Worm (Caenorhabditis elegans) whole organism, L3 larva: ENCODE data around the gene aptf-4.
A peak's percentile ranks its signal among the peaks of the same experiment; 100 is the strongest.

Experiments used
- R02D3.7 ChIP-seq: fragments of 150-350 bp; optimal IDR thresholded peaks from 2 replicates; lab custom pipeline; 2014; ENCODE audit warnings: missing biosample characterization, missing genetic modification characterization
- ZK546.5 ChIP-seq: sonication (generic microtip); optimal IDR thresholded peaks from 2 replicates; lab custom pipeline; 2017; ENCODE audit warnings: missing biosample characterization, missing genetic modification characterization
- ama-1 ChIP-seq: fragments of 150-350 bp; optimal IDR thresholded peaks from 2 replicates; lab custom pipeline; 2018
- ceh-16 ChIP-seq: sonication (generic microtip); optimal IDR thresholded peaks from 2 replicates; lab custom pipeline; 2017; ENCODE audit warnings: missing biosample characterization, missing genetic modification characterization
- ceh-28 ChIP-seq: fragments of 150-350 bp; optimal IDR thresholded peaks from 2 replicates; lab custom pipeline; 2014; ENCODE audit warnings: missing biosample characterization, missing genetic modification reagents, missing genetic modification characterization
- ceh-82 ChIP-seq: fragments of 150-350 bp; optimal IDR thresholded peaks from 2 replicates; lab custom pipeline; 2014; ENCODE audit warnings: missing biosample characterization, missing genetic modification characterization
- ceh-9 ChIP-seq: sonication (generic microtip); optimal IDR thresholded peaks from 2 replicates; lab custom pipeline; 2018; ENCODE audit warnings: missing biosample characterization, missing genetic modification characterization
- egl-27 ChIP-seq: sonication (generic microtip); optimal IDR thresholded peaks from 4 replicates; lab custom pipeline; 2017; ENCODE audit warnings: missing biosample characterization, missing genetic modification reagents, missing genetic modification characterization
- egl-5 ChIP-seq: fragments of 150-350 bp; optimal IDR thresholded peaks from 2 replicates; lab custom pipeline; 2017; ENCODE audit warnings: missing biosample characterization, missing genetic modification reagents, missing genetic modification characterization, inconsistent platforms
- elt-2 ChIP-seq: sonication (generic microtip); optimal IDR thresholded peaks from 2 replicates; lab custom pipeline; 2016; ENCODE audit warnings: missing genetic modification reagents, mild to moderate bottlenecking, missing genetic modification characterization, missing compliant biosample characterization
- eor-1 ChIP-seq, 2 experiments: fragments of 150-350 bp; optimal IDR thresholded peaks; 2 replicates each; lab custom pipeline; 2014 to 2018; ENCODE audit warnings: missing biosample characterization in 2 of 2, missing genetic modification characterization in 2 of 2
- fkh-10 ChIP-seq: sonication (generic microtip); optimal IDR thresholded peaks from 2 replicates; lab custom pipeline; 2017; ENCODE audit warnings: missing biosample characterization, missing genetic modification reagents, missing genetic modification characterization
- jun-1 ChIP-seq: fragments of 150-350 bp; optimal IDR thresholded peaks from 2 replicates; lab custom pipeline; 2014; ENCODE audit warnings: missing biosample characterization, missing genetic modification reagents, missing genetic modification characterization
- lin-15B ChIP-seq: fragments of 150-350 bp; optimal IDR thresholded peaks from 2 replicates; lab custom pipeline; 2014; ENCODE audit warnings: missing biosample characterization, missing genetic modification characterization
- lin-39 ChIP-seq: fragments of 150-350 bp; optimal IDR thresholded peaks from 2 replicates; lab custom pipeline; 2018; ENCODE audit warnings: missing biosample characterization, missing genetic modification reagents, missing genetic modification characterization
- mml-1 ChIP-seq: fragments of 150-350 bp; sonication (generic microtip); optimal IDR thresholded peaks from 3 replicates; lab custom pipeline; 2014; ENCODE audit warnings: missing biosample characterization, missing genetic modification characterization
- nfya-1 ChIP-seq: sonication (generic microtip); optimal IDR thresholded peaks from 2 replicates; lab custom pipeline; 2017; ENCODE audit warnings: missing genetic modification characterization, mild to moderate bottlenecking, missing compliant biosample characterization, antibody characterized with exemption, moderate library complexity; ENCODE audit not compliant: insufficient read depth
- nhr-11 ChIP-seq: fragments of 150-350 bp; optimal IDR thresholded peaks from 2 replicates; lab custom pipeline; 2014; ENCODE audit warnings: missing biosample characterization, missing genetic modification characterization
- nhr-12 ChIP-seq: fragments of 150-350 bp; optimal IDR thresholded peaks from 2 replicates; lab custom pipeline; 2014; ENCODE audit warnings: missing biosample characterization, missing genetic modification characterization
- nhr-237 ChIP-seq: fragments of 150-350 bp; optimal IDR thresholded peaks from 2 replicates; lab custom pipeline; 2014; ENCODE audit warnings: missing biosample characterization, missing genetic modification characterization
- nhr-25 ChIP-seq: sonication (generic microtip); optimal IDR thresholded peaks from 2 replicates; lab custom pipeline; 2017; ENCODE audit warnings: missing biosample characterization, missing genetic modification characterization
- nhr-28 ChIP-seq: fragments of 150-350 bp; optimal IDR thresholded peaks from 2 replicates; lab custom pipeline; 2014; ENCODE audit warnings: missing biosample characterization, missing genetic modification characterization
- nhr-43 ChIP-seq: sonication (generic microtip); optimal IDR thresholded peaks from 2 replicates; lab custom pipeline; 2016; ENCODE audit warnings: mild to moderate bottlenecking, missing genetic modification characterization, missing compliant biosample characterization; ENCODE audit not compliant: poor library complexity, severe bottlenecking
- nhr-67 ChIP-seq: fragments of 150-350 bp; optimal IDR thresholded peaks from 2 replicates; lab custom pipeline; 2014; ENCODE audit warnings: missing biosample characterization, missing genetic modification characterization
- nhr-77 ChIP-seq: fragments of 150-350 bp; optimal IDR thresholded peaks from 2 replicates; lab custom pipeline; 2014; ENCODE audit warnings: missing biosample characterization, missing genetic modification characterization
- pha-4 ChIP-seq: fragments of 150-350 bp; optimal IDR thresholded peaks from 2 replicates; lab custom pipeline; 2014; ENCODE audit warnings: missing biosample characterization, missing genetic modification reagents, missing genetic modification characterization
- pqm-1 ChIP-seq: fragments of 150-350 bp; optimal IDR thresholded peaks from 2 replicates; lab custom pipeline; 2017; ENCODE audit warnings: missing biosample characterization, missing genetic modification characterization, inconsistent platforms
- sea-2 ChIP-seq: fragments of 150-350 bp; sonication (generic microtip); optimal IDR thresholded peaks from 4 replicates; lab custom pipeline; 2014; ENCODE audit warnings: missing biosample characterization, missing genetic modification reagents, missing genetic modification characterization
- skn-1 ChIP-seq: fragments of 150-350 bp; optimal IDR thresholded peaks from 2 replicates; lab custom pipeline; 2014; ENCODE audit warnings: missing biosample characterization, missing genetic modification characterization
- snpc-4 ChIP-seq: fragments of 150-350 bp; optimal IDR thresholded peaks from 2 replicates; lab custom pipeline; 2014; ENCODE audit warnings: missing biosample characterization, missing genetic modification characterization
- tbx-2 ChIP-seq: sonication (generic microtip); optimal IDR thresholded peaks from 2 replicates; lab custom pipeline; 2016; ENCODE audit warnings: mild to moderate bottlenecking, missing genetic modification characterization, missing compliant biosample characterization
- unc-39 ChIP-seq: sonication (generic microtip); optimal IDR thresholded peaks from 4 replicates; lab custom pipeline; 2017; ENCODE audit warnings: missing biosample characterization, missing genetic modification characterization
- unc-62 ChIP-seq: fragments of 150-350 bp; sonication (generic microtip); optimal IDR thresholded peaks from 4 replicates; lab custom pipeline; 2014; ENCODE audit warnings: missing biosample characterization, missing genetic modification reagents, missing genetic modification characterization

aptf-4 gene

ce11 chrII:8570977-8571376, 19.8 kb upstream of the aptf-4 start, which contains the start of gene bcs-1:
Gene bcs-1, plus strand, starts transcription at chrII:8571085.
- TF ChIP-seq skn-1 (tag; lab: Kevin White, UChicago) (no peak), pqm-1 (tag; lab: Kevin White, UChicago) (no peak), nhr-77 (tag; lab: Kevin White, UChicago) (no peak), sea-2 (GFP tag; lab: Kevin White, UChicago) (no peak), ama-1 (lab: Kevin White, UChicago) (no peak), nfya-1 (tag; lab: Kevin White, UChicago) (no peak), pha-4 (tag; lab: Kevin White, UChicago) (no peak)

DNA sequence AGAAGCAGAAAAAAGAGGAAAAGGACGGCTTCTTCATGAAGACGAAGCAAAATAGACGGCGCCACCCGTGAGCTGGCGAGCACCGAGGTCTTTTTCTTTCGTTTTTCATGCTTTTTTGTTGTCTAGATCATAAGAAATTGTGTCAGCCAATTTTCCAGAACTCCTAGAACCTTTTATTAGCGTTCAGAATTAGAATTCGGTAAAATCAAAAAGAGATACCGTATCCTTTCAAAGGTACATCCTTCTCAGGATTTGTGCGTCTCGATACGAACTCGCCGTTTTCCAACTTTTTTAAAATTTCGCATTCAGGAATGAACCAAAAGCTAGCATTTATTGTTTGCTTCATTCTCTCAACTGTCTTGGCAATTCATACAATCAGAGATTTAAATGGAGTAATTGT, 17.7 kb upstream of the aptf-4 start, which contains the start of gene F54C9.7:
Gene F54C9.7, plus strand, starts transcription at position 301 of the 400 bp plus-strand sequence.
- TF ChIP-seq nhr-25 (tag; lab: Kevin White, UChicago), result no peak
- TF ChIP-seq nhr-237, result no peak
- TF ChIP-seq nhr-67 (tag; lab: Kevin White, UChicago), result no peak
- no peak for TF ChIP-seq elt-2 (tag; lab: Kevin White, UChicago)
- no peak for TF ChIP-seq unc-39 (tag; lab: Kevin White, UChicago)
- no peak for TF ChIP-seq nhr-11 (tag; lab: Kevin White, UChicago)
- TF ChIP-seq pqm-1 (tag; lab: Kevin White, UChicago), result no peak
- TF ChIP-seq skn-1 (tag; lab: Kevin White, UChicago), result no peak
- no peak for TF ChIP-seq mml-1
- no peak for TF ChIP-seq nhr-43 (tag; lab: Kevin White, UChicago)
- TF ChIP-seq unc-62 (GFP tag; lab: Kevin White, UChicago), result no peak
- TF ChIP-seq ceh-9, result no peak
- no peak for TF ChIP-seq ceh-82 (tag; lab: Kevin White, UChicago)
- no peak for TF ChIP-seq nhr-12 (tag; lab: Kevin White, UChicago)

DNA sequence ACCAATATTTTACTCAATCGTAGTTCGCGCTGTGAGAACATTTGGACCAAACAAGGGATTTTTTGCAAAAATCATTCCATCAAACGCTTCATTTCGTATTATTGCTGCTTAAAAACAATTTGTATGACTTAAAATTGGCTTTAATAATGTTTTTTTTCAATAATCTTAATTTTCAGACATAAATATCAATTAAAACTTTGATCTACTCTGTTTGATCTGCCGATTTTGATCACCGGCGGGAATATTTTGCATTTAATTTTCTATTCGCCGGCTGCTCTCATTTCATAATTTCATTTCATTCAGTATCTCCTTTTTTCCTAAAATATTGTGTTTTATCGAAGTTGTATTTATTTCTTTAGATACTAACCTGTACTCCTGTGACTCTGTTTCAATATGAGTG, 15.6 kb upstream of the aptf-4 start, which contains the start of gene puf-5:
Gene puf-5, plus strand, starts transcription at position 358 of the 400 bp plus-strand sequence.
- TF ChIP-seq ceh-28 (tag; lab: Kevin White, UChicago) (no peak), snpc-4 (tag; lab: Kevin White, UChicago) (no peak), lin-15B (tag; lab: Kevin White, UChicago) (no peak), ceh-9 (no peak), ceh-82 (tag; lab: Kevin White, UChicago) (no peak), fkh-10 (GFP tag; lab: Kevin White, UChicago) (no peak)

ce11 chrII:8577509-8578099, 13.2 kb upstream of the aptf-4 start, which contains the start of gene F54C9.9:
Gene F54C9.9, plus strand, starts transcription at chrII:8578049.
- TF ChIP-seq tbx-2 (tag; lab: Kevin White, UChicago) (no peak), ZK546.5 (no peak), mml-1 (no peak), nhr-25 (tag; lab: Kevin White, UChicago) (no peak), nhr-67 (tag; lab: Kevin White, UChicago) (peak; percentile 35), nhr-12 (tag; lab: Kevin White, UChicago) (no peak), fkh-10 (GFP tag; lab: Kevin White, UChicago) (no peak), eor-1 (tag; optimal IDR thresholded peaks at IDR 0.05; lab: Kevin White, UChicago) (no peak), egl-27 (no peak), egl-5 (tag; lab: Kevin White, UChicago) (no peak), skn-1 (tag; lab: Kevin White, UChicago) (no peak), nhr-237 (no peak), nfya-1 (tag; lab: Kevin White, UChicago) (peak; percentile 21), jun-1 (no peak), lin-39 (tag; lab: Kevin White, UChicago) (no peak), ceh-9 (no peak), lin-15B (tag; lab: Kevin White, UChicago) (peak; percentile 42), nhr-28 (tag; lab: Kevin White, UChicago) (no peak), R02D3.7 (tag; lab: Kevin White, UChicago) (no peak), ceh-28 (tag; lab: Kevin White, UChicago) (no peak), ceh-16 (no peak), pha-4 (tag; lab: Kevin White, UChicago) (peak; percentile 71)
